Fruit fly (Drosophila melanogaster): ENCODE measurements around the gene 4E-T.

dm6 chr4:909134-909533 is 49.1 kb downstream of the 4E-T start:
- TF ChIP-seq CG34406 (GFP tag; optimal IDR thresholded peaks at IDR 0.05) (no peak), CG7368 (GFP tag; optimal IDR thresholded peaks at IDR 0.05) (no peak), CG3919 (GFP tag; optimal IDR thresholded peaks at IDR 0.05) (no peak), acj6 (GFP tag; optimal IDR thresholded peaks at IDR 0.05) (no peak), Eip75B (GFP tag; optimal IDR thresholded peaks at IDR 0.05) (no peak), net (GFP tag; optimal IDR thresholded peaks at IDR 0.05) (no peak), CG11902 (GFP tag; optimal IDR thresholded peaks at IDR 0.05) (no peak), CG6163 (GFP tag; IDR thresholded peaks at IDR 0.05) (no peak)
